Fruit fly (Drosophila melanogaster): Measurements from ENCODE around the gene koko.

Gene koko

DNA sequence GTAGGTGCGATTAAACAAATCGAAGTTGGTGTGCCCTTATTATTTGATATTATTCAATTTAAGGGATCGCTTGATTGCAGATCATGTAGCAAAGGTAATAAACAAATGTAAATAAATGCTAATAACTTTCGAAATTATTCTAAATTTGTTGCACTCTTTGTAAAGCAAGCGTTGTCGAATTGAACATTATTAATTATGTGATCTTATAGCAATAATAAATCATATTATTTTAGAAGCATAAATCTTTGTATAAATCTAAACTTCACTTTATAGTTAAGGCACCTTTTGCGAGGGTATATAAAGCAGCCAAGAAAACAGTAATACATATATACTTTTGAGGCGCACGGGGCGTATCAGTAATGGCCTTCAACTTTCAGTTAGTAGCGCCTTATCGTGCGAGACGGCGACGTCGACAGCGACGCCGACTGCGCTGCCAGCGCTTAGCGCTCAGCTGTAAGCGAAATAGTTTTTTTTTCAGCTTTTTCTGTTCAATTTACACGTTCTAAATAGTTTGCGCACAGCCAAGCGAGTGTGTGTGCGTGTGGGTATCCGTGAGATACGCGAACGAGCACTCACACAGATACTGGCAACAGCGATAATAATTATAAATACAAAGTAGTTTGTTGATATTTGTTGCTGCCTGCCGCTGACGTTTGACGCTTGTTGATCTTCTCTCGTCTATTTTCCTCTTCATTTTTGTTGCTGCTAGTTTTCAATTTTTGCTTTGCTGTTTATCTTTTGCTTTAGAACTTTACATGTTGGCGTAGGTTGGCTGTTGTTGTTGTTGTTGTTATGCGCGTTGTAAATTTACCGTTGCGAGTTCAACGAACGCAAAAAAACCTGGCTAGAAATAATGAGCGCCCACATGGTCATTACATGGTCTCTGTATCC is 36.2 kb downstream of the koko start (continued):
- TF ChIP-seq Stat92E (GFP tag; optimal IDR thresholded peaks at IDR 0.05) (no peak), Myb (GFP tag; optimal IDR thresholded peaks at IDR 0.05) (no peak), NFAT (GFP tag; IDR thresholded peaks at IDR 0.05) (peak; percentile 38; the same call in 1 of the 2 replicates), ash1 (GFP tag; optimal IDR thresholded peaks at IDR 0.05) (peak; percentile 41), CG5180 (GFP tag; optimal IDR thresholded peaks at IDR 0.05) (peak; percentile 34), CG30020 (tag; optimal IDR thresholded peaks at IDR 0.05) (no peak), CG11504 (tag; optimal IDR thresholded peaks at IDR 0.05) (peak; percentile 71), BtbVII (GFP tag; optimal IDR thresholded peaks at IDR 0.05) (peak; percentile 57), grn (GFP tag; optimal IDR thresholded peaks at IDR 0.05) (peak; percentile 15), CG12071 (GFP tag; optimal IDR thresholded peaks at IDR 0.05) (peak; percentile 58), CG10274 (GFP tag; optimal IDR thresholded peaks at IDR 0.05) (peak; percentile 12), CG7928 (GFP tag; optimal IDR thresholded peaks at IDR 0.05) (peak; percentile 6), tup (GFP tag; optimal IDR thresholded peaks at IDR 0.05) (no peak), HmgD (GFP tag; optimal IDR thresholded peaks at IDR 0.05) (no peak), pum (GFP tag; optimal IDR thresholded peaks at IDR 0.05) (no peak), prd (optimal IDR thresholded peaks at IDR 0.05) (no peak), prd (GFP tag; IDR thresholded peaks at IDR 0.05) (peak; percentile 27; the same call in 2 of the 3 replicates), pan (optimal IDR thresholded peaks at IDR 0.05) (no peak), pan (GFP tag; optimal IDR thresholded peaks at IDR 0.05 in 1 of 2, IDR thresholded peaks at IDR 0.05 in 1 of 2) (peak in 1 of 2 experiments; percentile 29), maf-S (GFP tag; optimal IDR thresholded peaks at IDR 0.05) (peak; percentile 1), Rx (GFP tag; IDR thresholded peaks at IDR 0.05) (no peak), CG11247 (GFP tag; IDR thresholded peaks at IDR 0.05) (peak; percentile 9; the same call in 1 of the 2 replicates), CG8290 (GFP tag; optimal IDR thresholded peaks at IDR 0.05) (no peak), CG8290 (tag; optimal IDR thresholded peaks at IDR 0.05) (peak in 1 of 2 experiments; percentile 34), Mrtf (GFP tag; IDR thresholded peaks at IDR 0.05) (no peak), ranshi (GFP tag; IDR thresholded peaks at IDR 0.05) (peak; percentile 30; the same call in 1 of the 2 replicates), slou (GFP tag; optimal IDR thresholded peaks at IDR 0.05) (peak; percentile 41), z (GFP tag; IDR thresholded peaks at IDR 0.05) (0 out of 3 replicates have a peak, but pooled peaks have one; percentile 33), CG15269 (tag; optimal IDR thresholded peaks at IDR 0.05) (peak; percentile 73), vvl (GFP tag; IDR thresholded peaks at IDR 0.05) (no peak; the same call in 1 of the 2 replicates), Dad (GFP tag; optimal IDR thresholded peaks at IDR 0.05) (no peak), CG8281 (tag; optimal IDR thresholded peaks at IDR 0.05) (peak; percentile 6), gem (tag; optimal IDR thresholded peaks at IDR 0.05) (peak; percentile 77), bowl (GFP tag; IDR thresholded peaks at IDR 0.05) (no peak), seq (GFP tag; IDR thresholded peaks at IDR 0.05) (peak; percentile 56), gt (GFP tag; IDR thresholded peaks at IDR 0.05) (no peak), CG1603 (tag; optimal IDR thresholded peaks at IDR 0.05) (peak; percentile 34), Ets65A (GFP tag) (no peak), Dip3 (GFP tag; optimal IDR thresholded peaks at IDR 0.05) (no peak), Dek (tag; optimal IDR thresholded peaks at IDR 0.05) (peak; percentile 54), CG2712 (tag; optimal IDR thresholded peaks at IDR 0.05) (peak; percentile 6), CG9817 (tag; optimal IDR thresholded peaks at IDR 0.05) (peak; percentile 45), jumu (GFP tag; optimal IDR thresholded peaks at IDR 0.05) (no peak), crc (GFP tag; optimal IDR thresholded peaks at IDR 0.05) (peak; percentile 20), insv (GFP tag; optimal IDR thresholded peaks at IDR 0.05) (no peak), sim (GFP tag; IDR thresholded peaks at IDR 0.05) (no peak), NC2α (GFP tag; optimal IDR thresholded peaks at IDR 0.05) (peak; percentile 44), chm (GFP tag; IDR thresholded peaks at IDR 0.05) (no peak), hth (optimal IDR thresholded peaks at IDR 0.05) (no peak), dysf (GFP tag; IDR thresholded peaks at IDR 0.05) (peak; percentile 66; the same call in 2 of the 3 replicates)
